Worm (Caenorhabditis elegans): Measurements from ENCODE around the gene pqn-89.

The pqn-89 gene

DNA sequence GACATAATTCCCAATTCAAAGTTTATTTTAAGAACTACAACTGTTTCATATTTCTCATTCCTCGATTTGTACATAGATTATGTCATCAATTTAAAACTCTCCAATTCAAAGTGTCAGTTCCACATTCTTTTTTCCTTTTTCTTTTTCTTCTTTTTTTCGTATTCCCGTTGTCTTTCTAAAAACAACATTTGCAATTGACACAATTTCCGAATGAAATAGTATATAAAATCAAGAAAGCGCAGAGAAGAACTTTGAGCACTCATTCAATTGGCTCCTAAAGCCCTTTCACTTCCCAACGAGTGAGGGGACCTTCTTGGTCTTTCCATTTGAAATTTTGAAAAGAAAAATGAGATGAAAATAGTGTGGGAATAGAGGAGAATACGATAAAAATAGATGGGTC lies 40.9 kb downstream of the pqn-89 start:
- TF ChIP-seq him-1 (tag; optimal IDR thresholded peaks at IDR 0.05), result no peak
- TF ChIP-seq dao-5 (tag; optimal IDR thresholded peaks at IDR 0.05), result no peak
- no peak for TF ChIP-seq W03F9.2 (tag; optimal IDR thresholded peaks at IDR 0.05)

- TF ChIP-seq dao-5 (tag; optimal IDR thresholded peaks at IDR 0.05) (no peak), him-1 (tag; optimal IDR thresholded peaks at IDR 0.05) (peak; percentile 61), W03F9.2 (tag; optimal IDR thresholded peaks at IDR 0.05) (peak; percentile 30)
Observed at ce11 chrIV:6548609-6549008, 42.1 kb downstream of the pqn-89 start, which contains the start of gene fan-1. fan-1 (plus strand) TSS chrIV:6548686.

DNA sequence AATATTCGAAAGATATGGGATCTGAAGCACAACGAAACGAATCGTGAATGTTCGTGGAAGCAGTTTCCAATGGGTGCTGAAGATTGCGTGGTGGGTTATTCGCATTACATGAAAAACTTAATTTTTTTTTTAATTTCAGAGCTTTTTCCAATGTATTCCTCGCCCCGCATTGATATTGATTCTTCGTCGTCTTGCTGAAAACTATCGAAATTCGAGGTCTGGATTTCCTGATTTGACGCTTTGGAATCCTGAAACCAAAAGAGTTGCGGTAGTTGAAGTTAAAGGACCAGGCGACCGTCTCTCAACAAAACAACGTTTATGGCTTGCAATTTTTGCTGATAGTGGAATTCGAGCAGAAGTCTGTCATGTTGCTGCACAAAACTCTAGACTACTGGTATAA lies 45.5 kb downstream of the pqn-89 start:
- TF ChIP-seq him-1 (tag; optimal IDR thresholded peaks at IDR 0.05) (no peak), W03F9.2 (tag; optimal IDR thresholded peaks at IDR 0.05) (no peak), dao-5 (tag; optimal IDR thresholded peaks at IDR 0.05) (no peak)

DNA sequence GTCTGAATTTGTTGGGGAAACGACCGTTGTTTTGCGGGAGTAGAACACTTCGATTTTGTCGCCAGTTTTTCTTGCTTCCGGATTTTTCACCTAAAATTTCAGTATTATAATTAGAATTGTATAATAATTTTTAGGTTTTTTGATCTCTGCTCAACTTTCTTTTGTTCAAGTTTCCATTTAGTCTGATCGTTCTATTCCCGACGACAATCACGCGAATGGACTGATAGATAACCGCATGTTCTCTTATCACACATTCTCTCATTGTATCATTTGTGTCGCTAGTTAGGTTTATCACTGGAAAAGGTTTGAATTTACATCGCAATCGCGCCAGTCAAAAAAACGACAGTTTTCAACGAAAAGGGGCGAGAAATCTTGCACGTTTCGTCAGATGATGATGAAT lies 48.3 kb downstream of the pqn-89 start:
- TF ChIP-seq dao-5 (tag; optimal IDR thresholded peaks at IDR 0.05), result no peak
- no peak for TF ChIP-seq him-1 (tag; optimal IDR thresholded peaks at IDR 0.05)
- TF ChIP-seq W03F9.2 (tag; optimal IDR thresholded peaks at IDR 0.05), result no peak

- TF ChIP-seq W03F9.2 (tag; optimal IDR thresholded peaks at IDR 0.05) (no peak), dao-5 (tag; optimal IDR thresholded peaks at IDR 0.05) (no peak), him-1 (tag; optimal IDR thresholded peaks at IDR 0.05) (no peak)
Observed at ce11 chrIV:6555388-6556330, 49.1 kb downstream of the pqn-89 start, which contains the start of gene paqr-1. paqr-1 (minus strand) TSS chrIV:6555438.

ce11 chrIV:6556624-6557368 lies 50.3 kb downstream of the pqn-89 start, which contains the start of gene try-3:
try-3 (plus strand) TSS chrIV:6557155.
- TF ChIP-seq him-1 (tag; optimal IDR thresholded peaks at IDR 0.05), result peak; percentile 45
- peak; percentile 19 for TF ChIP-seq W03F9.2 (tag; optimal IDR thresholded peaks at IDR 0.05)
- peak; percentile 9 for TF ChIP-seq dao-5 (tag; optimal IDR thresholded peaks at IDR 0.05)

DNA sequence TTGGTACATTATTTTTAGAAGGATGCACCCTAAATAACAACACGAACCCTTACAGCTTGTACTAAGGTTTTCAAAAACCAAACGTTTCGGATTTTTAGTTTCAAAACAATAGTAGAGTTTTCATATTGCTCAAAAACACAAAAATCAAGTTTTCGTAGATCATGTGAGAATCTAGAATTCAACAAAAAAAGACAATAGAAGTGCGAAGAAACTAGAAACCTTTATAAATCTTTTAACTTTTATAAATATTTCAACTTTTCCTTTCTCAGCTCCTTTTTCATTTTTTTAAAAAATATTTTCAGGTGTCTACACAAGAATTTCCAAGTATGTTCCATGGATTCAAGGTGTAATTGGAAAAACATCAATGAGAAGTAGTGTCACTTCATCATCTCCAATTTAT lies 53.9 kb downstream of the pqn-89 start, which contains the start of gene best-9:
TSS of gene best-9 (plus strand) at position 301 of the 400 bp plus-strand sequence.
- TF ChIP-seq dao-5 (tag; optimal IDR thresholded peaks at IDR 0.05) (no peak), him-1 (tag; optimal IDR thresholded peaks at IDR 0.05) (no peak), W03F9.2 (tag; optimal IDR thresholded peaks at IDR 0.05) (no peak)
